Worm (Caenorhabditis elegans) whole organism, young adult: ENCODE measurements around the gene rab-3.
"Not testable (repeated sequence)": the region's sequence is repeated elsewhere in the genome, so short reads cannot be mapped to it uniquely, and the experiment has no call there.

ENCODE experiments used
- B0019.2 ChIP-seq: fragments of 200-800 bp; sonication (Bioruptor generic); conservative IDR thresholded peaks from 2 replicates; pipeline ENCODE4 v1.3.6; 2022; ENCODE audit warnings: missing genetic modification reagents, missing genetic modification characterization, missing compliant biosample characterization
- F37B4.10 ChIP-seq: fragments of 200-800 bp; sonication (Bioruptor generic); IDR thresholded peaks from 2 replicates; pipeline ENCODE4 v1.3.6; 2022; ENCODE audit warnings: missing genetic modification characterization, missing compliant biosample characterization
- K12H6.12 ChIP-seq: fragments of 200-800 bp; sonication (Bioruptor generic); optimal IDR thresholded peaks from 2 replicates; lab custom pipeline; 2018; ENCODE audit warnings: mild to moderate bottlenecking, missing genetic modification characterization, missing compliant biosample characterization
- T07F8.4 ChIP-seq: sonication (generic microtip); optimal IDR thresholded peaks from 2 replicates; lab custom pipeline; 2016; ENCODE audit warnings: mild to moderate bottlenecking, missing genetic modification characterization, moderate library complexity, missing compliant biosample characterization
- Y53F4B.3 ChIP-seq: fragments of 200-800 bp; sonication (Bioruptor generic); IDR thresholded peaks from 2 replicates; pipeline ENCODE4 v1.3.6; 2022; ENCODE audit warnings: missing genetic modification reagents, missing genetic modification characterization, missing compliant biosample characterization
- Y53G8AR.9 ChIP-seq: fragments of 200-800 bp; sonication (Bioruptor generic); conservative IDR thresholded peaks from 2 replicates; pipeline ENCODE4 v1.3.6; 2022; ENCODE audit warnings: missing genetic modification reagents, missing genetic modification characterization, missing compliant biosample characterization
- Y79H2A.3 ChIP-seq: fragments of 200-800 bp; sonication (Bioruptor generic); conservative IDR thresholded peaks from 2 replicates; pipeline ENCODE4 v1.3.6; 2022; ENCODE audit warnings: missing genetic modification reagents, missing genetic modification characterization, missing compliant biosample characterization
- ZK185.1 ChIP-seq: sonication (generic microtip); optimal IDR thresholded peaks from 2 replicates; lab custom pipeline; 2016; ENCODE audit warnings: mild to moderate bottlenecking, missing genetic modification characterization, missing compliant biosample characterization; ENCODE audit not compliant: poor library complexity, severe bottlenecking
- bed-1 ChIP-seq: fragments of 200-800 bp; sonication (Bioruptor generic); IDR thresholded peaks from 2 replicates; pipeline ENCODE4 v1.3.6; 2022; ENCODE audit warnings: missing genetic modification reagents, missing genetic modification characterization, missing compliant biosample characterization
- ccch-3 ChIP-seq: fragments of 200-800 bp; sonication (Bioruptor generic); optimal IDR thresholded peaks from 2 replicates; lab custom pipeline; 2018; ENCODE audit warnings: mild to moderate bottlenecking, missing genetic modification characterization, missing compliant biosample characterization
- ceh-100 ChIP-seq: fragments of 200-800 bp; sonication (Bioruptor generic); IDR thresholded peaks from 2 replicates; pipeline ENCODE4 v1.3.6; 2022; ENCODE audit warnings: missing genetic modification reagents, missing genetic modification characterization, missing compliant biosample characterization
- ceh-27 ChIP-seq: fragments of 200-800 bp; sonication (Bioruptor generic); optimal IDR thresholded peaks from 2 replicates; lab custom pipeline; 2018; ENCODE audit warnings: mild to moderate bottlenecking, missing genetic modification characterization, moderate library complexity, missing compliant biosample characterization
- ekl-4 ChIP-seq: fragments of 200-800 bp; sonication (Bioruptor generic); IDR thresholded peaks from 2 replicates; pipeline ENCODE4 v1.3.6; 2022; ENCODE audit warnings: missing genetic modification reagents, missing genetic modification characterization, missing compliant biosample characterization
- fkh-3 ChIP-seq: sonication (generic microtip); optimal IDR thresholded peaks from 2 replicates; lab custom pipeline; 2016; ENCODE audit warnings: mild to moderate bottlenecking, missing genetic modification characterization, missing compliant biosample characterization
- hlh-12 ChIP-seq: sonication (generic microtip); optimal IDR thresholded peaks from 2 replicates; lab custom pipeline; 2016; ENCODE audit warnings: missing genetic modification characterization, missing compliant biosample characterization
- hmg-1.2 ChIP-seq: fragments of 200-800 bp; sonication (Bioruptor generic); IDR thresholded peaks from 2 replicates; pipeline ENCODE4 v1.3.6; 2022; ENCODE audit warnings: missing genetic modification reagents, missing genetic modification characterization, missing compliant biosample characterization
- hrde-1 ChIP-seq: sonication (generic microtip); optimal IDR thresholded peaks from 2 replicates; lab custom pipeline; 2016; ENCODE audit warnings: missing genetic modification characterization, mild to moderate bottlenecking, missing compliant biosample characterization, moderate library complexity, missing genotype, missing genetic modification reagents, borderline replicate concordance
- madf-10 ChIP-seq: sonication (generic microtip); optimal IDR thresholded peaks from 2 replicates; lab custom pipeline; 2016; ENCODE audit warnings: mild to moderate bottlenecking, missing genetic modification characterization, missing compliant biosample characterization
- madf-6 ChIP-seq: fragments of 200-800 bp; sonication (Bioruptor generic); IDR thresholded peaks from 2 replicates; pipeline ENCODE4 v1.3.6; 2022; ENCODE audit warnings: missing genetic modification reagents, missing genetic modification characterization, missing compliant biosample characterization
- mcd-1 ChIP-seq: fragments of 200-800 bp; sonication (Bioruptor generic); IDR thresholded peaks from 2 replicates; pipeline ENCODE4 v1.3.6; 2022; ENCODE audit warnings: missing genetic modification reagents, missing genetic modification characterization, missing compliant biosample characterization
- nfya-2 ChIP-seq: fragments of 200-800 bp; sonication (Bioruptor generic); IDR thresholded peaks from 2 replicates; pipeline ENCODE4 v1.3.6; 2022; ENCODE audit warnings: missing genetic modification reagents, missing genetic modification characterization, missing compliant biosample characterization
- nfyb-1 ChIP-seq: fragments of 200-800 bp; sonication (Bioruptor generic); IDR thresholded peaks from 2 replicates; pipeline ENCODE4 v1.3.6; 2022; ENCODE audit warnings: missing genetic modification reagents, missing genetic modification characterization, missing compliant biosample characterization
- nhr-120 ChIP-seq: fragments of 200-800 bp; sonication (Bioruptor generic); IDR thresholded peaks from 2 replicates; pipeline ENCODE4 v1.3.6; 2022; ENCODE audit warnings: missing genetic modification characterization, missing compliant biosample characterization
- rcor-1 ChIP-seq: fragments of 200-800 bp; sonication (Bioruptor generic); IDR thresholded peaks from 2 replicates; pipeline ENCODE4 v1.3.6; 2022; ENCODE audit warnings: missing genetic modification reagents, missing genetic modification characterization, missing compliant biosample characterization
- rpc-1 ChIP-seq, 2 experiments: fragments of 150-350 bp in 1 of 2; sonication (generic microtip) in 1 of 2; optimal IDR thresholded peaks; 2 replicates each; lab custom pipeline; 2014 to 2018; ENCODE audit warnings: missing biosample characterization in 1 of 2, missing genetic modification characterization in 1 of 2, missing genetic modification reagents in 1 of 2, missing genotype in 1 of 2
- somi-1 ChIP-seq: fragments of 200-800 bp; sonication (Bioruptor generic); optimal IDR thresholded peaks from 2 replicates; lab custom pipeline; 2018; ENCODE audit warnings: mild to moderate bottlenecking, missing genetic modification characterization, missing compliant biosample characterization
- sptf-2 ChIP-seq: fragments of 200-800 bp; sonication (Bioruptor generic); optimal IDR thresholded peaks from 2 replicates; lab custom pipeline; 2018; ENCODE audit warnings: mild to moderate bottlenecking, missing genetic modification characterization, missing compliant biosample characterization
- xnd-1 ChIP-seq: sonication (generic microtip); optimal IDR thresholded peaks from 2 replicates; lab custom pipeline; 2016; ENCODE audit warnings: missing genotype, missing genetic modification reagents, missing genetic modification characterization, missing compliant biosample characterization
- zfh-2 ChIP-seq: fragments of 200-800 bp; sonication (Bioruptor generic); conservative IDR thresholded peaks from 2 replicates; pipeline ENCODE4 v1.3.6; 2022; ENCODE audit warnings: missing genetic modification reagents, missing genetic modification characterization, missing compliant biosample characterization
- ztf-22 ChIP-seq: fragments of 200-800 bp; sonication (Bioruptor generic); optimal IDR thresholded peaks from 2 replicates; lab custom pipeline; 2018; ENCODE audit warnings: mild to moderate bottlenecking, missing genetic modification characterization, moderate library complexity, missing compliant biosample characterization
- ztf-6 ChIP-seq: fragments of 200-800 bp; sonication (Bioruptor generic); IDR thresholded peaks from 2 replicates; pipeline ENCODE4 v1.3.6; 2022; ENCODE audit warnings: missing genetic modification reagents, missing genetic modification characterization, missing compliant biosample characterization

The rab-3 gene

DNA sequence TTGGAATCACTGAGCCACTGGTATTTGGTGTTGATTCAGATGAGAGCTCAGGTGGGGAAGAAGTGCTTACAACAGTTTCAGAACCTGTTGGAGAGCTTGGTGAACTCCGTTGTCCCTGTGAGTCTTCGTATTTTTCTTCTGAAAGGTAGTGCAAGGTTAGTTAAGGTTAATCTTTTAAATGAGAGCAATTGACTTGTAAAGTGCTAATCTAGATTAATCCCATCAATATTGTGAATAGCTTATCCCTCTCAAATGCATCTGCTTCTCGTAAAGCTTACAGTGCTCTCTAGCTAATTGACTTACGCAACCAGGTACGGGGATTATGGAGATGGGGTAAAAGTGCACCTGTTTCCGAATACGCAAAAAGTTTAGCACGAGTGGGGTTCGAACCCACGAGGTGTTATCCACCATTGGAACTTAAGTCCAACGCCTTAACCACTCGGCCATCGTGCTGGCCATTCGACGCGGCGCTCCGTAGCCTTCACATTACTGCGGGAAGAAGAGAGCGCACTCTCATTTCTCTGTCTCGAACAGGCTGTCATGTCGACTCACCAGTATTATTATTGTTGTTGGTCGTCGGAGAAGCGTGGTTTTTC, 45.0 kb upstream of the rab-3 start (continued):
- TF ChIP-seq hrde-1 (tag; lab: Kevin White, UChicago) = no peak
- TF ChIP-seq F37B4.10 (GFP tag; lab: Robert Waterston, UW) = no peak
- peak; percentile 13 for TF ChIP-seq K12H6.12 (tag; lab: Kevin White, UChicago)
- TF ChIP-seq Y53F4B.3 (GFP tag; lab: Robert Waterston, UW) = peak; percentile 56; the same call in 1 of the 2 replicates
- peak; percentile 57 for TF ChIP-seq somi-1 (GFP tag; lab: Kevin White, UChicago)
- peak; percentile 10 for TF ChIP-seq fkh-3
- no peak for TF ChIP-seq nfya-2

DNA sequence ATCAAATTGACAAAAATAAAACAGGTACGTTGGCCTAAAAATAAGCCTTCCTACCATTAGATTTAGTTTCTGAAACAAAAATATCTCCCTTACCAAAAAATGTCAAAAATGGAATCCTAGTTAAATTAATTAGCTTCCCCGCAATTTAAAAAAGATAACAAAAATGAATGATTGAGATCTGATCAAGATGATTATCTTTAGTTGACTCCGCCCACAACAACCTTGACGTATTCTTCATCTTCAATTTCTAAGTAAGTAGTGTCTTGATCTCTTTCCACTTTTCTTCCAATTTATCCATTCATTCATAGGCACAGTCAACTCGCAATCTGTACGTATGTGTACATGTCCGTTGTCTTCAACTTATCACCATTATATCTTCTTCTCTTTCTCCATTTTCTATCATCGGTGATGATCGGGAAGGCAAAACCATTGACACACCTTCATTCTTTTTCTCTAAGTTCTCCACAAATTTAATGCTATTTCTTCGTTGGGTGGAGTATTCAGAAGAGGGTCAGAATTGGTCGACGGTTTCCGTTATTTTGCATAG, 40.7 kb upstream of the rab-3 start:
- no peak for TF ChIP-seq nhr-120 (GFP tag; lab: Robert Waterston, UW)
- no peak for TF ChIP-seq Y79H2A.3 (GFP tag; lab: Robert Waterston, UW)
- TF ChIP-seq ztf-22 (GFP tag; lab: Kevin White, UChicago) = no peak
- TF ChIP-seq ZK185.1 (tag; lab: Kevin White, UChicago) = no peak
- TF ChIP-seq rpc-1 (optimal IDR thresholded peaks at IDR 0.05; lab: Kevin White, UChicago) = no peak
- no peak for TF ChIP-seq rpc-1 (tag; optimal IDR thresholded peaks at IDR 0.05; lab: Kevin White, UChicago)
- no peak for TF ChIP-seq ztf-6 (GFP tag; lab: Robert Waterston, UW)
- no peak for TF ChIP-seq madf-10

DNA sequence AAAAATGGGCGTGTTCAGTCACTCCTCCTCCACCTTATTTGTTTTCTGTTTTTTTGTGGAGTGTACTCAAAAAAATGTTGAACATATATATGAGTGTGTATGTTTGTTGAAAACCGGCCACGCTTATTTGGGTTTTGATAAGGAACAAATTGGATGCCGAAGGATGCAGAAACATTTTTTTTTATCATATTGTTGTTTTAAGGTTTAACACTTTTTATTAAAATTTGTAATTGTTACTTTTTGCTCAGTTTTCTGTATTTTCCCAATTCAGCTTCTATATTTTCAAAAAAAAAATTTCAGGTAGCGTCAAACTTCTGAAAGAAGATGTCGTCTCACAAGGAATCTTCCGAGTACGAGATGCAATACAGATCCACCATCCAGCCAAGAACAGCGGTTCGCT, 37.7 kb upstream of the rab-3 start, which contains the start of gene ifb-1:
ifb-1 (plus strand) TSS at position 301 of the 400 bp plus-strand sequence.
- TF ChIP-seq T07F8.4 (tag; lab: Kevin White, UChicago) = no peak
- no peak for TF ChIP-seq sptf-2 (GFP tag; lab: Kevin White, UChicago)
- TF ChIP-seq madf-6 (GFP tag; lab: Robert Waterston, UW) = no peak
- no peak for TF ChIP-seq ztf-6 (GFP tag; lab: Robert Waterston, UW)
- no peak for TF ChIP-seq ccch-3
- no peak for TF ChIP-seq xnd-1 (tag; lab: Kevin White, UChicago)
- no peak for TF ChIP-seq hlh-12 (tag; lab: Kevin White, UChicago)
- no peak for TF ChIP-seq mcd-1 (GFP tag; lab: Robert Waterston, UW)
- TF ChIP-seq rcor-1 (GFP tag; lab: Robert Waterston, UW) = no peak
- TF ChIP-seq hmg-1.2 (GFP tag; lab: Robert Waterston, UW) = no peak
- TF ChIP-seq bed-1 (GFP tag; lab: Robert Waterston, UW) = no peak
- TF ChIP-seq ceh-27 (GFP tag; lab: Kevin White, UChicago) = no peak
- TF ChIP-seq B0019.2 (GFP tag; lab: Robert Waterston, UW) = no peak
- TF ChIP-seq ceh-100 (GFP tag; lab: Robert Waterston, UW) = no peak
- no peak for TF ChIP-seq fkh-3
- TF ChIP-seq zfh-2 (GFP tag; lab: Robert Waterston, UW) = no peak
- no peak for TF ChIP-seq Y53G8AR.9 (GFP tag; lab: Robert Waterston, UW)

DNA sequence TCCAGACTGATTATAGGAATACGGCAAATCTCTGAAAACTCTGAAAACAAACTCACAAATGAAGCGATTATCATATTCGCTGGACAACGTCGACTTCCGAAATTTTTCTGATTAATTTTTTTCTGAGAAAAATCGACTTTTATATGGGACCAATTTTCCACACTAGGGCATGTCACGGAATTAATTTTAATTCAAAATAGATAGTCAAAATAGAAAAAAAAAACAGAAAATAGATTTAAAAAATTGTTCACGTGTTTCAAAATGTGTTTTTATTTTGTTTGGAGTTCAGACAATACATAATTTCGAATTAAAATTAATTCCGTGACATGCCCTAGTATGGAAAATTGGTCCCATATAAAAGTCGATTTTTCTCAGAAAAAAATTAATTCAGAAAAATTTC, 30.0 kb upstream of the rab-3 start, which contains the start of the genes F10C1.3 and F10C1.23:
F10C1.3 (minus strand) TSS at position 101 of the 400 bp plus-strand sequence.
F10C1.23 (plus strand) TSS at position 385 of the 400 bp plus-strand sequence.
- TF ChIP-seq ekl-4; ceh-27 (GFP tag; lab: Kevin White, UChicago); nfyb-1 (GFP tag; lab: Robert Waterston, UW): not testable (repeated sequence)
